Worm (Caenorhabditis elegans) whole organism, mixed stage, embryonic: ENCODE results near the gene phy-3.

Experiments used
- M03D4.4 ChIP-seq: sonication (generic microtip); optimal IDR thresholded peaks from 2 replicates; lab custom pipeline; 2017; ENCODE audit warnings: mild to moderate bottlenecking, missing genetic modification characterization, missing compliant biosample characterization
- ces-1 ChIP-seq: fragments of 150-350 bp; optimal IDR thresholded peaks from 2 replicates; lab custom pipeline; 2014; ENCODE audit warnings: missing biosample characterization, missing genetic modification reagents, missing genetic modification characterization
- elt-1 ChIP-seq: sonication (generic microtip); optimal IDR thresholded peaks from 2 replicates; lab custom pipeline; 2017; ENCODE audit warnings: missing genetic modification characterization, mild to moderate bottlenecking, missing compliant biosample characterization, antibody characterized with exemption, moderate library complexity, borderline replicate concordance; ENCODE audit not compliant: insufficient read depth
- elt-3 ChIP-seq: fragments of 150-350 bp; optimal IDR thresholded peaks from 2 replicates; lab custom pipeline; 2014; ENCODE audit warnings: missing biosample characterization, missing genetic modification characterization
- ham-2 ChIP-seq: fragments of 200-800 bp; sonication (Bioruptor generic); optimal IDR thresholded peaks from 2 replicates; lab custom pipeline; 2018; ENCODE audit warnings: mild to moderate bottlenecking, missing genetic modification characterization, missing compliant biosample characterization
- lin-13 ChIP-seq: fragments of 150-350 bp; optimal IDR thresholded peaks from 2 replicates; lab custom pipeline; 2014; ENCODE audit warnings: missing biosample characterization, missing genetic modification characterization
- lsy-2 ChIP-seq: fragments of 150-350 bp; optimal IDR thresholded peaks from 2 replicates; lab custom pipeline; 2014; ENCODE audit warnings: missing biosample characterization, missing genetic modification characterization
- mep-1 ChIP-seq: fragments of 150-350 bp; optimal IDR thresholded peaks from 2 replicates; lab custom pipeline; 2017; ENCODE audit warnings: missing biosample characterization, missing genetic modification reagents, missing genetic modification characterization, inconsistent platforms
- nhr-237 ChIP-seq: fragments of 150-350 bp; optimal IDR thresholded peaks from 2 replicates; lab custom pipeline; 2014; ENCODE audit warnings: missing biosample characterization, missing genetic modification characterization
- pha-4 ChIP-seq: fragments of 150-350 bp; optimal IDR thresholded peaks from 2 replicates; lab custom pipeline; 2018; ENCODE audit warnings: missing biosample characterization, missing genetic modification reagents, missing genetic modification characterization
- unc-62 ChIP-seq: fragments of 150-350 bp; optimal IDR thresholded peaks from 2 replicates; lab custom pipeline; 2014; ENCODE audit warnings: missing biosample characterization, missing genetic modification reagents, missing genetic modification characterization
- ztf-11 ChIP-seq: fragments of 150-350 bp; optimal IDR thresholded peaks from 2 replicates; lab custom pipeline; 2014; ENCODE audit warnings: missing biosample characterization, missing genetic modification characterization

DNA sequence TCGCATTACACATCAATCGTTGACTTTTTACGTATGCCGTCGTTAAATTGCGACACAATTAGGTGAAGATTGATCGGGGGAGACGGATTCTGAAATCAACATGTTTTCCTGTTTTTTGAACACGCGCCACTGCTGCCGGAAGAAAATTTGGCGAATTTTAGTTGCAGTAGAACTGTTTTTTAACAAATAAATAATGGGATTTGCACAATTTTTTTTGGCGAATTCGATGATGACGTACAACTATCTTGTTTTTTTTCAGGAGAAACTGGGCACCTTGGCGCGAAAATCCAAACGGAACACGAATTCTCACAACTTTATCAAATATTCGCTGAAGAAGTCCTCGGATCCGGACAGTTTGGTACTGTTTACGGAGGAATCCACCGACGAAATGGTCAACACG, 47.0 kb upstream of the phy-3 start:
- no peak for TF ChIP-seq ham-2 (GFP tag; lab: Kevin White, UChicago)
- TF ChIP-seq M03D4.4: no peak
- TF ChIP-seq ces-1 (GFP tag; lab: Kevin White, UChicago): no peak
- TF ChIP-seq pha-4 (tag; lab: Kevin White, UChicago): no peak
- no peak for TF ChIP-seq ztf-11 (tag; lab: Kevin White, UChicago)
- TF ChIP-seq lsy-2 (tag; lab: Kevin White, UChicago): no peak
- TF ChIP-seq nhr-237 (tag; lab: Kevin White, UChicago): no peak
- no peak for TF ChIP-seq unc-62 (GFP tag; lab: Kevin White, UChicago)
- no peak for TF ChIP-seq lin-13 (tag; lab: Kevin White, UChicago)
- TF ChIP-seq elt-3: no peak
- TF ChIP-seq elt-1 (tag; lab: Kevin White, UChicago): no peak
- no peak for TF ChIP-seq mep-1
